Worm (Caenorhabditis elegans) whole organism, L3 larva: Measurements from ENCODE around the gene F56D2.3.
A peak's percentile ranks its signal among the peaks of the same experiment; 100 is the strongest.

Experiments
- R02D3.7 ChIP-seq: fragments of 150-350 bp; optimal IDR thresholded peaks from 2 replicates; lab custom pipeline; 2014; ENCODE audit warnings: missing biosample characterization, missing genetic modification characterization
- ZK546.5 ChIP-seq: sonication (generic microtip); optimal IDR thresholded peaks from 2 replicates; lab custom pipeline; 2017; ENCODE audit warnings: missing biosample characterization, missing genetic modification characterization
- aly-2 ChIP-seq: fragments of 150-350 bp; optimal IDR thresholded peaks from 2 replicates; lab custom pipeline; 2014; ENCODE audit warnings: missing biosample characterization, missing genetic modification characterization
- ama-1 ChIP-seq: fragments of 150-350 bp; optimal IDR thresholded peaks from 2 replicates; lab custom pipeline; 2018
- ceh-28 ChIP-seq: fragments of 150-350 bp; optimal IDR thresholded peaks from 2 replicates; lab custom pipeline; 2014; ENCODE audit warnings: missing biosample characterization, missing genetic modification reagents, missing genetic modification characterization
- ceh-82 ChIP-seq: fragments of 150-350 bp; optimal IDR thresholded peaks from 2 replicates; lab custom pipeline; 2014; ENCODE audit warnings: missing biosample characterization, missing genetic modification characterization
- ceh-9 ChIP-seq: sonication (generic microtip); optimal IDR thresholded peaks from 2 replicates; lab custom pipeline; 2018; ENCODE audit warnings: missing biosample characterization, missing genetic modification characterization
- daf-12 ChIP-seq: fragments of 150-350 bp; optimal IDR thresholded peaks from 2 replicates; lab custom pipeline; 2014; ENCODE audit warnings: missing biosample characterization, missing genetic modification reagents, missing genetic modification characterization
- egl-5 ChIP-seq: fragments of 150-350 bp; optimal IDR thresholded peaks from 2 replicates; lab custom pipeline; 2017; ENCODE audit warnings: missing biosample characterization, missing genetic modification reagents, missing genetic modification characterization, inconsistent platforms
- elt-2 ChIP-seq: sonication (generic microtip); optimal IDR thresholded peaks from 2 replicates; lab custom pipeline; 2016; ENCODE audit warnings: missing genetic modification reagents, mild to moderate bottlenecking, missing genetic modification characterization, missing compliant biosample characterization
- elt-3 ChIP-seq, 3 experiments: fragments of 150-350 bp in 1 of 3; sonication (generic microtip) in 2 of 3; optimal IDR thresholded peaks; 2 replicates in 2 of 3; 4 replicates in 1 of 3; lab custom pipeline; 2014 to 2017; ENCODE audit warnings: missing biosample characterization in 3 of 3, missing genetic modification characterization in 3 of 3
- eor-1 ChIP-seq, 2 experiments: fragments of 150-350 bp; optimal IDR thresholded peaks; 2 replicates each; lab custom pipeline; 2014 to 2018; ENCODE audit warnings: missing biosample characterization in 2 of 2, missing genetic modification characterization in 2 of 2
- fos-1 ChIP-seq: fragments of 150-350 bp; optimal IDR thresholded peaks from 2 replicates; lab custom pipeline; 2014; ENCODE audit warnings: missing biosample characterization, missing genetic modification characterization
- hmg-11 ChIP-seq: sonication (generic microtip); optimal IDR thresholded peaks from 2 replicates; lab custom pipeline; 2016; ENCODE audit warnings: missing genetic modification characterization, missing compliant biosample characterization
- jun-1 ChIP-seq: fragments of 150-350 bp; optimal IDR thresholded peaks from 2 replicates; lab custom pipeline; 2014; ENCODE audit warnings: missing biosample characterization, missing genetic modification reagents, missing genetic modification characterization
- lin-15B ChIP-seq: fragments of 150-350 bp; optimal IDR thresholded peaks from 2 replicates; lab custom pipeline; 2014; ENCODE audit warnings: missing biosample characterization, missing genetic modification characterization
- lin-39 ChIP-seq: fragments of 150-350 bp; optimal IDR thresholded peaks from 2 replicates; lab custom pipeline; 2018; ENCODE audit warnings: missing biosample characterization, missing genetic modification reagents, missing genetic modification characterization
- lsy-12 ChIP-seq: sonication (generic microtip); optimal IDR thresholded peaks from 2 replicates; lab custom pipeline; 2016; ENCODE audit warnings: mild to moderate bottlenecking, missing genetic modification characterization, missing compliant biosample characterization
- mdl-1 ChIP-seq: fragments of 150-350 bp; optimal IDR thresholded peaks from 2 replicates; lab custom pipeline; 2014; ENCODE audit warnings: missing biosample characterization, missing genetic modification characterization
- mml-1 ChIP-seq: fragments of 150-350 bp; sonication (generic microtip); optimal IDR thresholded peaks from 3 replicates; lab custom pipeline; 2014; ENCODE audit warnings: missing biosample characterization, missing genetic modification characterization
- nfya-1 ChIP-seq: sonication (generic microtip); optimal IDR thresholded peaks from 2 replicates; lab custom pipeline; 2017; ENCODE audit warnings: missing genetic modification characterization, mild to moderate bottlenecking, missing compliant biosample characterization, antibody characterized with exemption, moderate library complexity; ENCODE audit not compliant: insufficient read depth
- nhr-11 ChIP-seq: fragments of 150-350 bp; optimal IDR thresholded peaks from 2 replicates; lab custom pipeline; 2014; ENCODE audit warnings: missing biosample characterization, missing genetic modification characterization
- nhr-12 ChIP-seq: fragments of 150-350 bp; optimal IDR thresholded peaks from 2 replicates; lab custom pipeline; 2014; ENCODE audit warnings: missing biosample characterization, missing genetic modification characterization
- nhr-23 ChIP-seq: fragments of 150-350 bp; optimal IDR thresholded peaks from 2 replicates; lab custom pipeline; 2014; ENCODE audit warnings: missing biosample characterization, missing genetic modification reagents, missing genetic modification characterization
- nhr-237 ChIP-seq: fragments of 150-350 bp; optimal IDR thresholded peaks from 2 replicates; lab custom pipeline; 2014; ENCODE audit warnings: missing biosample characterization, missing genetic modification characterization
- nhr-25 ChIP-seq: sonication (generic microtip); optimal IDR thresholded peaks from 2 replicates; lab custom pipeline; 2017; ENCODE audit warnings: missing biosample characterization, missing genetic modification characterization
- nhr-43 ChIP-seq: sonication (generic microtip); optimal IDR thresholded peaks from 2 replicates; lab custom pipeline; 2016; ENCODE audit warnings: mild to moderate bottlenecking, missing genetic modification characterization, missing compliant biosample characterization; ENCODE audit not compliant: poor library complexity, severe bottlenecking
- nhr-76 ChIP-seq: fragments of 150-350 bp; sonication (generic microtip); optimal IDR thresholded peaks from 5 replicates; lab custom pipeline; 2014; ENCODE audit warnings: missing biosample characterization, missing genetic modification characterization
- pha-4 ChIP-seq: fragments of 150-350 bp; optimal IDR thresholded peaks from 2 replicates; lab custom pipeline; 2014; ENCODE audit warnings: missing biosample characterization, missing genetic modification reagents, missing genetic modification characterization
- pqm-1 ChIP-seq: fragments of 150-350 bp; optimal IDR thresholded peaks from 2 replicates; lab custom pipeline; 2017; ENCODE audit warnings: missing biosample characterization, missing genetic modification characterization, inconsistent platforms
- sea-2 ChIP-seq: fragments of 150-350 bp; sonication (generic microtip); optimal IDR thresholded peaks from 4 replicates; lab custom pipeline; 2014; ENCODE audit warnings: missing biosample characterization, missing genetic modification reagents, missing genetic modification characterization
- skn-1 ChIP-seq: fragments of 150-350 bp; optimal IDR thresholded peaks from 2 replicates; lab custom pipeline; 2014; ENCODE audit warnings: missing biosample characterization, missing genetic modification characterization
- snpc-4 ChIP-seq: fragments of 150-350 bp; optimal IDR thresholded peaks from 2 replicates; lab custom pipeline; 2014; ENCODE audit warnings: missing biosample characterization, missing genetic modification characterization
- tbx-2 ChIP-seq: sonication (generic microtip); optimal IDR thresholded peaks from 2 replicates; lab custom pipeline; 2016; ENCODE audit warnings: mild to moderate bottlenecking, missing genetic modification characterization, missing compliant biosample characterization
- unc-39 ChIP-seq: sonication (generic microtip); optimal IDR thresholded peaks from 4 replicates; lab custom pipeline; 2017; ENCODE audit warnings: missing biosample characterization, missing genetic modification characterization
- unc-62 ChIP-seq: fragments of 150-350 bp; sonication (generic microtip); optimal IDR thresholded peaks from 4 replicates; lab custom pipeline; 2014; ENCODE audit warnings: missing biosample characterization, missing genetic modification reagents, missing genetic modification characterization
- zag-1 ChIP-seq: fragments of 150-350 bp; optimal IDR thresholded peaks from 2 replicates; lab custom pipeline; 2014; ENCODE audit warnings: missing biosample characterization, missing genetic modification characterization
- ztf-4 ChIP-seq: fragments of 150-350 bp; optimal IDR thresholded peaks from 2 replicates; lab custom pipeline; 2014; ENCODE audit warnings: missing biosample characterization, missing genetic modification characterization

F56D2.3 gene

DNA sequence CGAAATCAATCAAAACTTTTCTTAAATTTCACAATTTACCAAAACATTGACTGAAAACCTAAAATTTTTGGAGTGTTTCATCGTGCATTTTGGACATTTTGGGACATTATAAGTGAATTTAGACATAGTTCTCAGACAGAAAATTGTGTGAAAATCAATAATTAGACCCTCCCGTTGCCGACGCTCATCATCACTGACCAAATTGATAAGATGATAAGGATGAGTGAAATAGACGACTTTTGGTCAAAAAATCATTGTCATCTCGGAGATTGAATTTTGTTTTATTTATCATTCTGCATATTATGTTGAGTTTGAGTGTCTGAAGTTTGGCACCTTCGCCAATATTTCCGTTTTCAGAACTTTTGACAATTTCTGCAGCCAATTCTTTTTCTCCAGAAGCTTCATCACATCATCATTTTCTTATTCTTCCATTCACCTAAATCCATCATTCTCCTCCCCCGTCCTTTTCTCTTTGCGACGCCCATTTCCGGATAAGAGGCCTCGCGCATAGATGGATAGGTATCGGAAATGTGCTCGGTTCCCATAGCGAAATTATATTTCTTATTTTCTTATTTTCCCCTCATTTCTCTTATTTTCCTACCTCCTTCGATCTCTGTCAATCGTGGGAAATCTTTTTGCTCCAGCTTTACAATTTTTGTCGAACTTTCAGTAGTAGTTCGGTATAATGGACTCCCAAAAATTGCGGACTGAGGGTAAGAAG is 27.0 kb downstream of the F56D2.3 start, which contains the start of gene bas-1:
Gene bas-1 (plus strand): TSS at position 671 of the 721 bp plus-strand sequence.
- TF ChIP-seq nfya-1 (tag; lab: Kevin White, UChicago) (no peak), elt-2 (tag; lab: Kevin White, UChicago) (peak; percentile 34), nhr-43 (tag; lab: Kevin White, UChicago) (no peak), pqm-1 (tag; lab: Kevin White, UChicago) (peak; percentile 60), lin-39 (tag; lab: Kevin White, UChicago) (peak; percentile 6), skn-1 (tag; lab: Kevin White, UChicago) (no peak)
- TF ChIP-seq, all 47 proteins: peak for 3

DNA sequence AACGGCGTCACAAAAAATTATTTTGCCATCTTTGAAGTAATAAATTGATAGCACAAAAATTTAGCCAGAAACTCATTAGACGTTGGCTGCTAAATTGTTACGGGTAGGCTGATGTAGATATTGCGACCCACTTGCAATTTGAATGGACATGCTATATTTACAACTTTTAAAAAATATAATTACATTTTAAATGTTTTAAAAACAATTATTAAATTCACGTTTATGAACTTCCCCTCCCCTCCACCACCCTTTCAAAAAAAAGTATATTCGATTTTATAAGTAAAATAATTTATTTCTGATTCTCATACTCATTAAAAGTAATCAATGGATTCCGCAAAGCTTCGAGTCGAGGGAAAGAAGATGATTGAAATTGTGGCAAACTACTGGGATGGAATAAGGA is 29.9 kb downstream of the F56D2.3 start, which contains the start of gene basl-1:
Gene basl-1 (plus strand): TSS at position 301 of the 400 bp plus-strand sequence.
- no peak for TF ChIP-seq nhr-12 (tag; lab: Kevin White, UChicago)
- TF ChIP-seq aly-2, result no peak
- TF ChIP-seq nhr-237 (tag; lab: Kevin White, UChicago), result no peak
- no peak for TF ChIP-seq eor-1 (tag; optimal IDR thresholded peaks at IDR 0.05; lab: Kevin White, UChicago)
- TF ChIP-seq mdl-1 (tag; lab: Kevin White, UChicago), result no peak
- no peak for TF ChIP-seq nhr-43 (tag; lab: Kevin White, UChicago)
- no peak for TF ChIP-seq lin-39 (tag; lab: Kevin White, UChicago)
- no peak for TF ChIP-seq elt-3 (tag; optimal IDR thresholded peaks at IDR 0.05; lab: Kevin White, UChicago)
- TF ChIP-seq unc-39 (tag; lab: Kevin White, UChicago), result no peak
- TF ChIP-seq R02D3.7, result no peak
- no peak for TF ChIP-seq egl-5
- TF ChIP-seq fos-1 (tag; lab: Kevin White, UChicago), result no peak
- TF ChIP-seq, all 47 proteins: peak for 0

DNA sequence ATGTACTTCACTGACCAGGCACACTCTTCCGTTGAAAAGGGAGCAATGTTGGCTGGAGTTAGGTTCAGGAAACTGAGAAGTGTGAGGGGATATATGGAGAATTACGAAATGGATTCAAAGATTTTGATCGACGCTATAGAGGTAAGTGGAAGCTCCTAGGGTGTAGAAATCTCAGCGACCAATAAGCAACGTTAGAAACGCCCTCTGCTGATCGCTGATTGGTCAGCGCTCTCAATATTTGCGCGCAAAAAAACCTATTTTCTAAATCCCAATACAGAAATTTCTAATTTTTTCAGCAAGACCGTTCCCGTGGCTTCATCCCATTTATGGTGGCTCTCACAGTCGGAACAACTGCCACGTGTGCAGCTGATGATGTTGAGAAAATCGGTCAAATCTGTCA is 30.9 kb downstream of the F56D2.3 start:
- TF ChIP-seq daf-12 (tag; lab: Kevin White, UChicago), result no peak
- TF ChIP-seq sea-2 (GFP tag; lab: Kevin White, UChicago), result no peak
- TF ChIP-seq nfya-1 (tag; lab: Kevin White, UChicago), result peak; percentile 56

DNA sequence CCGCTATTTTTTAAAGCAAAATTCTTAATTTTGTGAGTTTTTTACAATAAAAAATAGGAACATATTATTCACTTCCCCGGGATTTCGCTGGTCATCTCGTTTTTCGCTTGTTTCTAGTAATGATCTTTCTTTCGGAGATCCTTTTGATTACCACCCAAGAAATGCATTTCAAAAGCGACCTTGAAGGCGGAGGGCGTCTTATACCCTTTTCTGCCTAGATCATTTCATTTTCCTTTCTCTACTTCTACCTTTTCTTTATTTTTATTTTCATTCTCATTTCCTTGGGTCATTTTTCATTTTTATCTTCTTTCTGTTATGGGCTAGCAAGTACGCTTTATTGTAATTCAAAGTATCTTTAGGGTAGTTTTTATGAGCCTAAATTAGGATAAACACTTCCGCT is 35.4 kb downstream of the F56D2.3 start:
- TF ChIP-seq ama-1 (lab: Kevin White, UChicago), result no peak
- TF ChIP-seq nhr-25 (tag; lab: Kevin White, UChicago), result peak; percentile 11

DNA sequence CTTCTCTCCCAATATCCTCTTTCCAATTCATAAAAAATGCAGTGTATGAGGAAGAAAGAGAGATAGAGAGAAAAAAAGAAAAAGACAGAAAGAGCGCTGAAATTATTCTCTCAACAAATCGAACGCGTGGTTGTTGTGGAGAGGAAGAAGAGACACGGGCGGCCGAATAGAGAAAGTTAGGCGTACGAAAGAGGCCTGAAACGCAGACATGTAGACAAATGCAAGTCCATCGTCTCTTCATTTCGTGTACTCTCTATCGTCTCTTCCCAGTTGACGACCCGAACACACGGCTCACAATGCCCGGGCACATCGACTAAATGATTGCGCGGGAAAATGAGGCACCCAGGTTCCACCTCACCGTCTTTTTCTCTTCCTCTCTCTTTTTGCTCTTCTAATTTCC is 36.5 kb downstream of the F56D2.3 start:
- TF ChIP-seq lsy-12 (tag; lab: Kevin White, UChicago) (peak; percentile 61), skn-1 (tag; lab: Kevin White, UChicago) (no peak), jun-1 (tag; lab: Kevin White, UChicago) (peak; percentile 48), tbx-2 (tag; lab: Kevin White, UChicago) (peak; percentile 57), lin-15B (peak; percentile 65), ceh-82 (tag; lab: Kevin White, UChicago) (no peak), mml-1 (no peak), eor-1 (tag; optimal IDR thresholded peaks at IDR 0.05; lab: Kevin White, UChicago) (no peak), nhr-25 (tag; lab: Kevin White, UChicago) (peak; percentile 53), ceh-9 (tag; lab: Kevin White, UChicago) (no peak), ceh-28 (tag; lab: Kevin White, UChicago) (peak; percentile 34), elt-2 (tag; lab: Kevin White, UChicago) (peak; percentile 82), nhr-237 (tag; lab: Kevin White, UChicago) (no peak), ZK546.5 (tag; lab: Kevin White, UChicago) (no peak), mdl-1 (tag; lab: Kevin White, UChicago) (peak; percentile 63), daf-12 (tag; lab: Kevin White, UChicago) (no peak), nhr-11 (peak; percentile 8), nfya-1 (tag; lab: Kevin White, UChicago) (peak; percentile 87), nhr-12 (tag; lab: Kevin White, UChicago) (no peak), nhr-76 (tag; lab: Kevin White, UChicago) (no peak), egl-5 (peak; percentile 62), lin-39 (tag; lab: Kevin White, UChicago) (peak; percentile 49), pqm-1 (tag; lab: Kevin White, UChicago) (peak; percentile 8), nhr-23 (peak; percentile 15), ama-1 (lab: Kevin White, UChicago) (no peak), fos-1 (tag; lab: Kevin White, UChicago) (no peak), sea-2 (GFP tag; lab: Kevin White, UChicago) (no peak), hmg-11 (peak; percentile 86), pha-4 (tag; lab: Kevin White, UChicago) (peak; percentile 85), unc-62 (no peak), R02D3.7 (peak; percentile 23), ztf-4 (tag; lab: Kevin White, UChicago) (no peak), snpc-4 (tag; lab: Kevin White, UChicago) (peak; percentile 54), zag-1 (tag; lab: Kevin White, UChicago) (no peak)
- TF ChIP-seq, all 47 proteins: peak for 18
